Fruit fly (Drosophila melanogaster) S2 (cell line): Measurements from ENCODE around the gene CG2865.

Experiments used
- CG8478 ChIP-seq: fragments of >200 bp; optimal IDR thresholded peaks from 2 replicates; lab custom pipeline; 2018
- CTCF ChIP-seq, 2 experiments: fragments of >200 bp; optimal IDR thresholded peaks; 2 replicates each; lab custom pipeline; 2018

CG2865 gene

dm6 chrX:2300293-2301068, 7.3 kb upstream of the CG2865 start:
- TF ChIP-seq CTCF (optimal IDR thresholded peaks at IDR 0.05; lab: Kevin White, UChicago), result no peak

- TF ChIP-seq CTCF (optimal IDR thresholded peaks at IDR 0.05; lab: Kevin White, UChicago) (no peak), CG8478 (no peak)
Measured at dm6 chrX:2298708-2299370, 5.6 kb upstream of the CG2865 start.

- TF ChIP-seq CG8478, result no peak
- no peak for TF ChIP-seq CTCF (optimal IDR thresholded peaks at IDR 0.05; lab: Kevin White, UChicago)
Measured at dm6 chrX:2297428-2298200, 4.4 kb upstream of the CG2865 start.

dm6 chrX:2296230-2297044, 3.2 kb upstream of the CG2865 start:
- no peak for TF ChIP-seq CTCF (optimal IDR thresholded peaks at IDR 0.05; lab: Kevin White, UChicago)
- TF ChIP-seq CG8478, result no peak

- TF ChIP-seq CG8478 (no peak), CTCF (optimal IDR thresholded peaks at IDR 0.05; lab: Kevin White, UChicago) (no peak)
Measured at dm6 chrX:2295435-2296229, 2.4 kb upstream of the CG2865 start, which contains the start of gene Raf. Gene Raf, plus strand, starts transcription at chrX:2295466.

- TF ChIP-seq CG8478, result no peak
- TF ChIP-seq CTCF (optimal IDR thresholded peaks at IDR 0.05; lab: Kevin White, UChicago), result no peak
Measured at dm6 chrX:2294474-2295434, 1.5 kb upstream of the CG2865 start.

- TF ChIP-seq CG8478, result no peak
- no peak for TF ChIP-seq CTCF (optimal IDR thresholded peaks at IDR 0.05; lab: Kevin White, UChicago)
Measured at dm6 chrX:2292410-2292809, 801 bp downstream of the CG2865 start.

- TF ChIP-seq CG8478 (no peak), CTCF (optimal IDR thresholded peaks at IDR 0.05; lab: Kevin White, UChicago) (no peak)
Measured at dm6 chrX:2291023-2291422, 2.2 kb downstream of the CG2865 start.

dm6 chrX:2289134-2289533, 4.1 kb downstream of the CG2865 start:
- TF ChIP-seq CG8478 (no peak), CTCF (optimal IDR thresholded peaks at IDR 0.05; lab: Kevin White, UChicago) (no peak)

dm6 chrX:2288327-2288726, 4.9 kb downstream of the CG2865 start:
- TF ChIP-seq CTCF (optimal IDR thresholded peaks at IDR 0.05; lab: Kevin White, UChicago), result no peak

- TF ChIP-seq CG8478 (no peak), CTCF (optimal IDR thresholded peaks at IDR 0.05; lab: Kevin White, UChicago) (no peak)
Measured at dm6 chrX:2286985-2287384, 6.2 kb downstream of the CG2865 start.

dm6 chrX:2286255-2286654, 7.0 kb downstream of the CG2865 start:
- TF ChIP-seq CG8478 (no peak), CTCF (optimal IDR thresholded peaks at IDR 0.05; lab: Kevin White, UChicago) (no peak)

- TF ChIP-seq CG8478 (no peak), CTCF (optimal IDR thresholded peaks at IDR 0.05; lab: Kevin White, UChicago) (no peak)
Measured at dm6 chrX:2283470-2283869, 9.7 kb downstream of the CG2865 start.
